Fruit fly (Drosophila melanogaster): Measurements from ENCODE around the gene Dsor1.

Dsor1 gene

DNA sequence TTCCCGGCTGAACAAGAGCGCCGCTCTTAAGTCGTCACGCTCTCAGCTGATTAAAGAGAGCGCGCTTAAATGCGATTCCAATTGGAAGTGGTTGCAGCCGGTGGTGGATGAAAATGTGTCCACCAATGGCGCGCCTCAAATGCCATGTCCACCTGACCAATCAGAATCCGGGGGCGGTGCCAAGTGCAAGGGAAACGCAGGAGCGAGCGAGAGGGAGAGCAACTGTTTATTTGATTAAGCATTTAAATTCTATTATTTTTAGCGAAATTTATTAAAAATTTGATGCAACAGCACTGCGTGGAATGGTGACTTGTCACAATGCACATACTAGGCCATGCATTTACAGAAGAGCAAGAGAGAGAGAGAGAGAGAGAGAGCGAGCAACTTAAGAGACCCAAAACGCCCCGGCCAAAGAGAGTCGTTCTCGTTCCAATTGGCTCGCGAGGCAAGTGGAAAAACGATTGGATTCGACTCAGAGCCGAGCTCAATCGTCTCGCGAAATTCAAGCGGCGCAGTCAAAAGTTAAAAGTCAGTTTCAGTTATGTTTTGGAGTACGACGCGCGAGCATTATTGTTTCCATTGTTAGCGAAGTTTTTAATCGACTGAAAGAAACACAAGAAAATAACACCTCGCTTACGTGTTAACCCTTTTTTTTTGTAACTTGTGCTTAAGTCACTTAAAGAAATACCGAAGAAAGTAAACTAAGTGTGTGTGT lies 37.0 kb downstream of the Dsor1 start, which contains the start of gene lz:
TSS of gene lz (plus strand) at position 626 of the 715 bp plus-strand sequence.
- TF ChIP-seq CG8478 (optimal IDR thresholded peaks at IDR 0.05) = no peak
- TF ChIP-seq CTCF (optimal IDR thresholded peaks at IDR 0.05) = no peak

DNA sequence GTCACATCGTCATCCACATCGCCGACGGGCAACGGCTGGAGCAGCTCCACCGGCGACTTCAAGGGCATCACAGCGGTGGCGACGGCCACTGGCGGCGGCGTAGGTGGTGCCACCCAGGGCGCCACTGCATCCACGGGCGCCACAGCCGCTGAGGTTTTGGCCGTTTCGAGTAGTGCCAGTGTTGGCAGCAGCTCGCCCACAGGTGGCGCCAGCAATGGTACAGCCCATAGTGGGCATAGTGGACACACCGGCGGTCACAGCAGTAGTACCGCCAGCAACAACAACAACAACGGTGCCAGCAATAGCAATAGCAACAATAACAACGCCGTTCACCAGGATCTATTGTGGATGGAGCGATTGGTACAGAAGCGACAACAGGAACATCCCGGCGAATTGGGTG lies 39.2 kb downstream of the Dsor1 start:
- TF ChIP-seq CG8478 (optimal IDR thresholded peaks at IDR 0.05) (no peak), CTCF (optimal IDR thresholded peaks at IDR 0.05) (peak; percentile 78 to 85)

DNA sequence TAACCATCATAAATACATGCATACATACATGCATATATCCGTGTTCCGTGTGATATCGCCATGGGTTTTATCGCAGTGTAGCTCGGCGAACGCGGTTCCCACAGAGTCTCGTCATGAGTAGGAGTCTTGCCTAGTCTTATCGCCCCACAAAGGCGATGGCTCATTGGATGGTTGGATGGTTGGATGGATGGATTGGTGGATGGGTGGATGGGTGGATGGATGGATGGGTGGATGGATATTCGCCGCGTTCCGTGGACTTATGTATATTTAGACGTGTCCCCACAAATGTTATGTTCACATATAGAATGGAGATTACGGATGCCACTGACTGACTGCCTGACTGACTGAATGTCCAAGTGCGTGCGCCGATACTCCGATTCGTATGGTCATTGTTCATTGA lies 44.1 kb downstream of the Dsor1 start:
- TF ChIP-seq CTCF (optimal IDR thresholded peaks at IDR 0.05) (no peak), CG8478 (optimal IDR thresholded peaks at IDR 0.05) (no peak)

DNA sequence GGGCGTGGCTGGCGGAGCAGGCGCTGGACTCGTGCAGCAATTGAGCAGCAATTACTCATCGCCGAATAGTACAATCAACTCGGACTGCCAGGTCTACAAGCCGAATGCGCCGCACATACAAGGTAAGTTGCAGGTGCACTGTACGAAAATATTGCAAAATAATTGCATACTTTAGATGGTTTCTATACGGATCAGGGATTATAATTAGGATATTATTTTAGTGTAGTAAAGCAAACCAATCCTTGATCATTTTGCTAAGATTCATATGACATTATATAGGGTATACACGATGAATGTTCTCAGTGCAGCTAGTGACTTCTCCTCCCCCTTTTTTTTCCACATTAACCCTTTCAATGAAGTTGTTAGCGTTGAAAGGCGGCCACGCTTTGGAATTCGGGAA lies 48.4 kb downstream of the Dsor1 start:
- TF ChIP-seq CTCF (optimal IDR thresholded peaks at IDR 0.05) (no peak), CG8478 (optimal IDR thresholded peaks at IDR 0.05) (no peak)

DNA sequence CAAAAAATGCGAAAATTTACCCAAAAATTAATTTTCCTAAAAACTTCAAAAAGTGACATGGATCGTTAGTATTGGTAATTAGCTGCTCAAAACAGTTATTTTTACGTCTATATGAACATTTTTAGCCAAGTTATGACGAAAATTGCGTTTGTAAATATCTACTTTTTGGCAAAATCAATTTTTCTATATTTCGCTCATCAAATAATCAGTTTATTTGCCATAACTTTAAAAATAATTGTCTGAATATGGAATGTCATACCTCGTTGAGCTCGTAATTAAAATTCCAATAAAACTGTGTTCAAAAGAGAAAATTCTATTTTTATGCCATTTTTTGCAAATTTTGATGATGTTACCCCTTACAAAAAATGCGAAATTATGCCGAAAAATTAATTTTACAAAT lies 49.4 kb downstream of the Dsor1 start:
- TF ChIP-seq CG8478 (optimal IDR thresholded peaks at IDR 0.05) = no peak
- no peak for TF ChIP-seq CTCF (optimal IDR thresholded peaks at IDR 0.05)

DNA sequence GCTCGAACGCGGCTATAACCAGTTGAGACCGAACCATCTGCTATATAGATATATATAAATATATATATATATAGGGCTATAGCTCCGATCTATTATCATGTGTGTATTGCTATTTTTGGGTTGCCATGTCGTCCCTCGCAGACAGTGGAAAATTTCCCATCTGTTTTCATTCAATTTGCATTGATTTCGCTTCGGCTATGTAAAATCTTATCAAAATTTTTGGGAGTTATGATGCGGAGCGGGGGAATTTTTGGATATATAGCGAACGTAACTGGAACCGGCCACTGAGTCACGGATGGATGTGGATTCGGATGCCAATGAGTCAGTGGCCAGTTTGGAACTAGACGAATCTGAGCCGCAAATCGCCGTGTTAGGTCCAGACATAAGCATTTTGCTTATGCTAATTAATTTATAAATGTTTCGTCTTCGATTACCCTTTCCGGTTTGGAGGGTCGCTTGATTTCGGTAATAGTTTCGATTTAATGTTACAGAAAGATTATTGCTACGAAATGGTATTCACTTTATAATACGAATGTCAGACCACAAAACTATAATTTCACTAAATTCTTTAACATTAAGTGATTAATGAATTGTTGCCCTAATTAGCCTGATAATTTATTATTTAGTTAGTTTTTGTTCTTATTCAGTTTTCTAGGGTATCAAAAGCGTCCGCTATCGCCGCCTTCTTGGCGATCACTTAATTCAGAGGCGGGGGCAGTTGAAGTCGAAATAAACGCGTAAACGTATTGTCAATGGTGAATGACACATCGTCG lies 50.7 kb downstream of the Dsor1 start:
- no peak for TF ChIP-seq CTCF (optimal IDR thresholded peaks at IDR 0.05)
- TF ChIP-seq CG8478 (optimal IDR thresholded peaks at IDR 0.05) = no peak

Measured in S2 (cell line).